Worm (Caenorhabditis elegans) whole organism, L4 larva: ENCODE measurements around the gene R05H10.3.

Experiments
- F37D6.2 ChIP-seq: sonication (generic microtip); optimal IDR thresholded peaks from 2 replicates; lab custom pipeline; 2016; ENCODE audit warnings: mild to moderate bottlenecking, missing genetic modification characterization, missing compliant biosample characterization
- Y48G9A.11 ChIP-seq: fragments of 200-800 bp; sonication (Bioruptor generic); IDR thresholded peaks from 2 replicates; pipeline ENCODE4 v1.3.6; 2022; ENCODE audit warnings: missing genetic modification reagents, missing genetic modification characterization, missing compliant biosample characterization
- Y75B8A.6 ChIP-seq: fragments of 200-800 bp; sonication (Bioruptor generic); IDR thresholded peaks from 2 replicates; pipeline ENCODE4 v1.3.6; 2022; ENCODE audit warnings: missing genetic modification reagents, missing genetic modification characterization, missing compliant biosample characterization
- attf-4 ChIP-seq: sonication (generic microtip); optimal IDR thresholded peaks from 3 replicates; lab custom pipeline; 2017; ENCODE audit warnings: missing biosample characterization, missing genetic modification characterization
- ceh-32 ChIP-seq: sonication (generic microtip); optimal IDR thresholded peaks from 2 replicates; lab custom pipeline; 2016; ENCODE audit warnings: mild to moderate bottlenecking, missing genetic modification characterization, missing compliant biosample characterization; ENCODE audit not compliant: poor library complexity
- daf-12 ChIP-seq: fragments of 150-350 bp; optimal IDR thresholded peaks from 2 replicates; lab custom pipeline; 2014; ENCODE audit warnings: missing biosample characterization, missing genetic modification reagents, missing genetic modification characterization
- daf-16 ChIP-seq, 3 experiments: sonication (generic microtip); optimal IDR thresholded peaks; 2 replicates each; lab custom pipeline; 2016 to 2017; ENCODE audit warnings: missing genetic modification characterization in 3 of 3, missing genetic modification reagents in 3 of 3, mild to moderate bottlenecking in 2 of 3, missing compliant biosample characterization in 2 of 3, missing biosample characterization in 1 of 3, moderate library complexity in 1 of 3
- dmd-6 ChIP-seq: fragments of 200-800 bp; sonication (Bioruptor generic); IDR thresholded peaks from 2 replicates; pipeline ENCODE4 v1.3.6; 2022; ENCODE audit warnings: missing genetic modification reagents, missing genetic modification characterization, missing compliant biosample characterization
- dmd-9 ChIP-seq: fragments of 200-800 bp; sonication (Bioruptor generic); IDR thresholded peaks from 2 replicates; pipeline ENCODE4 v1.3.6; 2022; ENCODE audit warnings: missing genetic modification reagents, missing genetic modification characterization, missing compliant biosample characterization
- dpl-1 ChIP-seq: fragments of 150-350 bp; optimal IDR thresholded peaks from 2 replicates; lab custom pipeline; 2014; ENCODE audit warnings: missing biosample characterization, missing genetic modification reagents, missing genetic modification characterization
- dve-1 ChIP-seq: sonication (generic microtip); optimal IDR thresholded peaks from 2 replicates; lab custom pipeline; 2017; ENCODE audit warnings: antibody characterized with exemption, mild to moderate bottlenecking, missing genetic modification characterization, missing compliant biosample characterization; ENCODE audit not compliant: insufficient read depth
- hif-1 ChIP-seq, 2 experiments: sonication (generic microtip); optimal IDR thresholded peaks; 2 replicates each; lab custom pipeline; 2016 to 2017; ENCODE audit warnings: missing compliant biosample characterization in 2 of 2, missing genetic modification characterization in 2 of 2, missing genetic modification reagents in 2 of 2, missing genotype in 2 of 2, mild to moderate bottlenecking in 1 of 2
- hlh-11 ChIP-seq: fragments of 200-800 bp; sonication (Bioruptor generic); optimal IDR thresholded peaks from 2 replicates; lab custom pipeline; 2018; ENCODE audit warnings: mild to moderate bottlenecking, missing genetic modification characterization, missing compliant biosample characterization
- hlh-30 ChIP-seq: sonication (generic microtip); optimal IDR thresholded peaks from 2 replicates; lab custom pipeline; 2017; ENCODE audit warnings: antibody characterized with exemption, mild to moderate bottlenecking, missing genetic modification characterization, missing compliant biosample characterization; ENCODE audit not compliant: insufficient read depth
- hmg-1.1 ChIP-seq: fragments of 200-800 bp; sonication (Bioruptor generic); IDR thresholded peaks from 2 replicates; pipeline ENCODE4 v1.3.6; 2022; ENCODE audit warnings: missing genetic modification reagents, missing genetic modification characterization, missing compliant biosample characterization
- lin-1 ChIP-seq: fragments of 200-800 bp; sonication (Bioruptor generic); IDR thresholded peaks from 2 replicates; pipeline ENCODE4 v1.3.6; 2022; ENCODE audit warnings: missing genetic modification reagents, missing genetic modification characterization, missing compliant biosample characterization
- lin-15B ChIP-seq: fragments of 150-350 bp; sonication (generic microtip); optimal IDR thresholded peaks from 3 replicates; lab custom pipeline; 2014; ENCODE audit warnings: missing biosample characterization, missing genetic modification characterization
- lin-38 ChIP-seq: fragments of 200-800 bp; sonication (Bioruptor generic); IDR thresholded peaks from 2 replicates; pipeline ENCODE4 v1.3.6; 2022; ENCODE audit warnings: missing genetic modification reagents, missing genetic modification characterization, missing compliant biosample characterization
- lsy-2 ChIP-seq, 2 experiments: fragments of 150-350 bp in 1 of 2; sonication (generic microtip) in 1 of 2; optimal IDR thresholded peaks; 2 replicates each; lab custom pipeline; 2014 to 2017; ENCODE audit warnings: missing biosample characterization in 2 of 2, missing genetic modification characterization in 2 of 2
- mdl-1 ChIP-seq, 2 experiments: fragments of 150-350 bp in 1 of 2; sonication (generic microtip) in 1 of 2; optimal IDR thresholded peaks; 2 replicates each; lab custom pipeline; 2014 to 2017; ENCODE audit warnings: missing biosample characterization in 2 of 2, missing genetic modification characterization in 2 of 2
- mep-1 ChIP-seq: fragments of 150-350 bp; sonication (generic microtip); optimal IDR thresholded peaks from 3 replicates; lab custom pipeline; 2014; ENCODE audit warnings: missing biosample characterization, missing genetic modification characterization
- mes-2 ChIP-seq: sonication (generic microtip); optimal IDR thresholded peaks from 2 replicates; lab custom pipeline; 2016; ENCODE audit warnings: missing genotype, mild to moderate bottlenecking, missing genetic modification characterization, missing compliant biosample characterization; ENCODE audit not compliant: poor library complexity, severe bottlenecking
- mxl-3 ChIP-seq: fragments of 200-800 bp; sonication (Bioruptor generic); optimal IDR thresholded peaks from 2 replicates; lab custom pipeline; 2018; ENCODE audit warnings: mild to moderate bottlenecking, missing genetic modification characterization, missing compliant biosample characterization
- nhr-10 ChIP-seq: fragments of 150-350 bp; optimal IDR thresholded peaks from 2 replicates; lab custom pipeline; 2014; ENCODE audit warnings: missing biosample characterization, missing genetic modification characterization
- nhr-102 ChIP-seq: sonication (generic microtip); optimal IDR thresholded peaks from 2 replicates; lab custom pipeline; 2016; ENCODE audit warnings: mild to moderate bottlenecking, missing genetic modification characterization, moderate library complexity, missing compliant biosample characterization
- nhr-25 ChIP-seq: sonication (generic microtip); optimal IDR thresholded peaks from 2 replicates; lab custom pipeline; 2017; ENCODE audit warnings: missing genetic modification characterization, mild to moderate bottlenecking, missing compliant biosample characterization, antibody characterized with exemption, moderate library complexity, borderline replicate concordance; ENCODE audit not compliant: insufficient read depth
- nhr-28 ChIP-seq: fragments of 150-350 bp; optimal IDR thresholded peaks from 2 replicates; lab custom pipeline; 2014; ENCODE audit warnings: missing biosample characterization, missing genetic modification characterization
- nhr-42 ChIP-seq: fragments of 200-800 bp; sonication (Bioruptor generic); IDR thresholded peaks from 2 replicates; pipeline ENCODE4 v1.3.6; 2022; ENCODE audit warnings: missing genetic modification characterization, missing compliant biosample characterization
- nhr-48 ChIP-seq: sonication (generic microtip); optimal IDR thresholded peaks from 2 replicates; lab custom pipeline; 2016; ENCODE audit warnings: mild to moderate bottlenecking, missing genetic modification characterization, missing compliant biosample characterization
- nhr-6 ChIP-seq: fragments of 150-350 bp; optimal IDR thresholded peaks from 2 replicates; lab custom pipeline; 2014; ENCODE audit warnings: missing biosample characterization, missing genetic modification characterization
- nhr-76 ChIP-seq: fragments of 150-350 bp; optimal IDR thresholded peaks from 2 replicates; lab custom pipeline; 2014; ENCODE audit warnings: missing biosample characterization, missing genetic modification characterization
- nhr-77 ChIP-seq: fragments of 150-350 bp; optimal IDR thresholded peaks from 2 replicates; lab custom pipeline; 2014; ENCODE audit warnings: missing biosample characterization, missing genetic modification characterization
- php-3 ChIP-seq: fragments of 200-800 bp; sonication (Bioruptor generic); IDR thresholded peaks from 2 replicates; pipeline ENCODE4 v1.3.6; 2022; ENCODE audit warnings: missing genetic modification reagents, missing genetic modification characterization, missing compliant biosample characterization
- pqm-1 ChIP-seq: sonication (generic microtip); optimal IDR thresholded peaks from 2 replicates; lab custom pipeline; 2017; ENCODE audit warnings: missing biosample characterization, missing genetic modification characterization
- rbr-2 ChIP-seq: sonication (generic microtip); optimal IDR thresholded peaks from 2 replicates; lab custom pipeline; 2016; ENCODE audit warnings: missing genotype, missing genetic modification characterization, missing compliant biosample characterization
- snpc-1.2 ChIP-seq: fragments of 200-800 bp; sonication (Bioruptor generic); IDR thresholded peaks from 2 replicates; pipeline ENCODE4 v1.3.6; 2022; ENCODE audit warnings: missing genetic modification reagents, missing genetic modification characterization, missing compliant biosample characterization
- spr-1 ChIP-seq: sonication (generic microtip); optimal IDR thresholded peaks from 2 replicates; lab custom pipeline; 2016; ENCODE audit warnings: mild to moderate bottlenecking, missing genetic modification characterization, missing compliant biosample characterization
- tra-1 ChIP-seq: fragments of 200-800 bp; sonication (Bioruptor generic); IDR thresholded peaks from 2 replicates; pipeline ENCODE4 v1.3.6; 2022; ENCODE audit warnings: missing genetic modification reagents, missing genetic modification characterization, missing compliant biosample characterization
- zag-1 ChIP-seq: fragments of 150-350 bp; optimal IDR thresholded peaks from 2 replicates; lab custom pipeline; 2014; ENCODE audit warnings: missing biosample characterization, missing genetic modification characterization
- zfp-2 ChIP-seq: sonication (generic microtip); optimal IDR thresholded peaks from 2 replicates; lab custom pipeline; 2016; ENCODE audit warnings: mild to moderate bottlenecking, missing genetic modification characterization, missing compliant biosample characterization

The R05H10.3 gene

DNA sequence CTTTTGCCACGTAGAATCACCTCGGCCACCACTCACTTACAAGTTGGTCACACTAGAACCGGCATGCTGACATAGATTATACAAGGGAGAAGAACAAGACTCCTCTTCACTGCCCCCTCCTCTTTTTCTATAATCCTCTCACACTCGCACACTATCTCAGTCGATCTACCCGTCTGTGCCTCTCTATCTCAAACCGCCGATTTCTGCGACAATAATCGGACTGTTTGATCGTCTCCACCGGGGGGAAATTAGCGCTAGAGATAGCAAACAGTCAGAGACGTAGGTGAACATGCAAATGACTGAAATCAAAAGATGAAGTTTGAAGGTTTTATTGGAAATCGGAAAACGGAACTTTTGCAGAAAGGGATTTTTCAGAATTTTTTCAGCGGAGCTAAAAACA lies 47.3 kb upstream of the R05H10.3 start:
- TF ChIP-seq nhr-102 (peak; percentile 66), nhr-25 (peak; percentile 78), attf-4 (tag; lab: Kevin White, UChicago) (no peak), nhr-77 (tag; lab: Kevin White, UChicago) (peak; percentile 97), hlh-30 (peak; percentile 79), lin-38 (no peak), nhr-10 (peak; percentile 54), hlh-11 (tag; lab: Kevin White, UChicago) (peak; percentile 88), mes-2 (peak; percentile 63), dmd-6 (peak; percentile 92), nhr-42 (GFP tag; lab: Robert Waterston, UW) (peak; percentile 79), mxl-3 (GFP tag; lab: Kevin White, UChicago) (peak; percentile 82), rbr-2 (tag; lab: Kevin White, UChicago) (peak; percentile 22), spr-1 (tag; lab: Kevin White, UChicago) (peak; percentile 44), daf-16 (GFP tag; optimal IDR thresholded peaks at IDR 0.05; lab: Kevin White, UChicago) (no peak), daf-16 (tag; optimal IDR thresholded peaks at IDR 0.05; lab: Kevin White, UChicago) (peak; percentile 69), zag-1 (tag; lab: Kevin White, UChicago) (no peak), daf-12 (tag; lab: Kevin White, UChicago) (no peak), mep-1 (tag; lab: Kevin White, UChicago) (peak; percentile 80), php-3 (0 out of 2 replicates have a peak, but pooled peaks have one; percentile 21), hif-1 (tag; optimal IDR thresholded peaks at IDR 0.05; lab: Kevin White, UChicago) (peak in 1 of 2 experiments; percentile 3), nhr-76 (no peak), Y75B8A.6 (GFP tag; lab: Robert Waterston, UW) (no peak), nhr-48 (tag; lab: Kevin White, UChicago) (peak; percentile 64), lsy-2 (tag; optimal IDR thresholded peaks at IDR 0.05; lab: Kevin White, UChicago) (peak in 1 of 2 experiments; percentile 59), nhr-6 (tag; lab: Kevin White, UChicago) (peak; percentile 39), mdl-1 (tag; optimal IDR thresholded peaks at IDR 0.05; lab: Kevin White, UChicago) (peak in 1 of 2 experiments; percentile 59), dpl-1 (GFP tag; lab: Kevin White, UChicago) (peak; percentile 60), lin-1 (GFP tag; lab: Robert Waterston, UW) (peak; percentile 21; the same call in 1 of the 2 replicates), nhr-28 (peak; percentile 88), dve-1 (tag; lab: Kevin White, UChicago) (peak; percentile 88), hmg-1.1 (peak; percentile 54; the same call in 1 of the 2 replicates)
- TF ChIP-seq, all 104 proteins: peak for 25

DNA sequence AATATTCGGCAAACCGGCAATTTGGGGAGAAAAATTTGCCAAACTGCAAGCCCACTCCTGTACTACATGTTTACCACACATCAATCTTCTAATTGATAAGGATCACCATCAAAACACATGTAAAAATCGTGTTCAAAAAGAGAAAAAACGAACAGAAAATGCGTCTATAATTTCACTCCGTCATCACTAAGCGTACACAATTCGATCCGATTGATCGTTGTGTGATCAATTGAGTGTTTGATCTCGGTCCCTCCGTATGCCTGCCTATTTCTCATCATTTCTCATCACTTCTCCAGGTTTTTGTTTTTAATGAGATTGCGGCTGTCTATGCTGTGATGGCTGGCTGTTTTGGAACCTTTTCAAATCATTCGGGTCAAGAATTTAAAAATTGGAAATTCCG lies 44.3 kb upstream of the R05H10.3 start:
- TF ChIP-seq mdl-1 (tag; optimal IDR thresholded peaks at IDR 0.05; lab: Kevin White, UChicago) (peak in 1 of 2 experiments; percentile 36), pqm-1 (tag; lab: Kevin White, UChicago) (no peak), lin-1 (GFP tag; lab: Robert Waterston, UW) (no peak), ceh-32 (tag; lab: Kevin White, UChicago) (no peak), snpc-1.2 (GFP tag; lab: Robert Waterston, UW) (no peak), zfp-2 (tag; lab: Kevin White, UChicago) (no peak), hlh-11 (tag; lab: Kevin White, UChicago) (peak; percentile 45), nhr-10 (peak; percentile 6), dmd-6 (peak; percentile 51), tra-1 (GFP tag; lab: Robert Waterston, UW) (no peak), dmd-9 (GFP tag; lab: Robert Waterston, UW) (no peak), hlh-30 (no peak), nhr-28 (peak; percentile 68), mxl-3 (GFP tag; lab: Kevin White, UChicago) (peak; percentile 55), nhr-77 (tag; lab: Kevin White, UChicago) (no peak), lin-15B (no peak), F37D6.2 (tag; lab: Kevin White, UChicago) (no peak), nhr-42 (GFP tag; lab: Robert Waterston, UW) (no peak), nhr-48 (tag; lab: Kevin White, UChicago) (peak; percentile 38), Y48G9A.11 (no peak), dve-1 (tag; lab: Kevin White, UChicago) (no peak)
